Fruit fly (Drosophila melanogaster) whole organism, adult: ENCODE data around the gene Pif1B.

Experiments used
- CG11617 ChIP-seq: fragments of 200-800 bp; sonication (Bioruptor generic); optimal IDR thresholded peaks from 2 replicates; lab custom pipeline; 2017; ENCODE audit warnings: mild to moderate bottlenecking, missing biosample characterization, missing genetic modification reagents, missing genetic modification characterization
- CG12768 ChIP-seq: fragments of 200-800 bp; sonication (Bioruptor generic); optimal IDR thresholded peaks from 2 replicates; lab custom pipeline; 2017; ENCODE audit warnings: missing biosample characterization, missing genetic modification characterization, mild to moderate bottlenecking, moderate library complexity, missing genetic modification reagents
- CG33017 ChIP-seq: fragments of 200-800 bp; sonication (Bioruptor generic); optimal IDR thresholded peaks from 2 replicates; lab custom pipeline; 2018; ENCODE audit warnings: missing biosample characterization, mild to moderate bottlenecking, missing genetic modification characterization, moderate library complexity
- CG5204 ChIP-seq: fragments of 200-800 bp; sonication (Bioruptor generic); optimal IDR thresholded peaks from 2 replicates; lab custom pipeline; 2016; ENCODE audit warnings: missing biosample characterization, missing genetic modification characterization
- CG7045 ChIP-seq: fragments of 200-800 bp; sonication (Bioruptor generic); optimal IDR thresholded peaks from 2 replicates; lab custom pipeline; 2017; ENCODE audit warnings: missing biosample characterization, mild to moderate bottlenecking, missing genetic modification characterization
- CG7101 ChIP-seq: fragments of 200-800 bp; sonication (Bioruptor generic); optimal IDR thresholded peaks from 2 replicates; lab custom pipeline; 2018; ENCODE audit warnings: missing biosample characterization, mild to moderate bottlenecking, missing genetic modification characterization, moderate library complexity
- Hr96 ChIP-seq: fragments of 200-800 bp; sonication (Bioruptor generic); optimal IDR thresholded peaks from 2 replicates; lab custom pipeline; 2016; ENCODE audit warnings: missing biosample characterization, missing genetic modification characterization
- bab1 ChIP-seq: fragments of 200-800 bp; sonication (Bioruptor generic); optimal IDR thresholded peaks from 3 replicates; lab custom pipeline; 2019; ENCODE audit warnings: missing biosample characterization, mild to moderate bottlenecking, missing genetic modification characterization, moderate library complexity
- ovo ChIP-seq: fragments of 200-800 bp; sonication (Bioruptor generic); optimal IDR thresholded peaks from 2 replicates; lab custom pipeline; 2016; ENCODE audit warnings: missing biosample characterization, missing genetic modification characterization
- pad ChIP-seq: fragments of 200-800 bp; sonication (Bioruptor generic); optimal IDR thresholded peaks from 3 replicates; lab custom pipeline; 2017; ENCODE audit warnings: missing biosample characterization, missing genetic modification characterization, mild to moderate bottlenecking, moderate library complexity, missing genetic modification reagents
- toe ChIP-seq: fragments of 200-800 bp; sonication (Bioruptor generic); optimal IDR thresholded peaks from 2 replicates; lab custom pipeline; 2016; ENCODE audit warnings: missing biosample characterization, missing genetic modification characterization

DNA sequence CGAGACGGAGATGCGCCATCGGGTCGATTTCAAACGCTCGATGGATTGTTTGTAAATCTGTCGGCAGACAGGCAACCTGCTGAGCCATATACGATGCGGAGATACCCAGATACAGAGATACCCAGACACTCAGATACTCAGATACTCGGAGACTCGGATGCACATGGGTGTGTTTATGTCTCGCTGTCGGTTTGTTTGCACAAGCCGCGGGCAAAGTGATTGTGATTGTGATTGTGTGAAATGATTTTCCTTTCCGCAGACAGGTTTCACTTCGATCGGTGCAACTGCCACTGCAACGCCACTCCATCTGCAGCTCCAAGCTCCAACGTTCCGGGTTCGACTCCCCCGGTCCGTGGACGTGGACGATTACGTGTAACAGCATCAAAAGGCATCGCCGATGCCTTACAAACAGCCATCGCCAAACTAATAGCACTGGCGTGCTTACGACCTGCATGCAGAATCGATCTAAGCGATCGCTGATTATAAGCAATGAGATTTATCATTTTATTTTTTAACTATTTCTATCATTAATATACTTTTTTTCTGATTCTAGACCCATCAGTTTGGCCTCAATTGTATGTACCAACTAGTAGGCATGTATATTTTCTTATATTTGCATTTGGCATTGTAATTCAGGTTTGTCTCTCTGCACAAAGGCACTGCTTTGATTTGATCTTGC lies 12.1 kb downstream of the Pif1B start:
- no peak for TF ChIP-seq Hr96
- no peak for TF ChIP-seq CG7101
- no peak for TF ChIP-seq pad (GFP tag; lab: Kevin White, UChicago)
- no peak for TF ChIP-seq CG12768 (GFP tag; lab: Kevin White, UChicago)
- no peak for TF ChIP-seq ovo (GFP tag; lab: Kevin White, UChicago)
- TF ChIP-seq CG11617, result no peak
- no peak for TF ChIP-seq bab1
- no peak for TF ChIP-seq CG5204 (GFP tag; lab: Kevin White, UChicago)
- TF ChIP-seq CG7045 (GFP tag; lab: Kevin White, UChicago), result no peak
- TF ChIP-seq toe (GFP tag; lab: Kevin White, UChicago), result no peak
- TF ChIP-seq CG33017, result no peak
